Fruit fly (Drosophila melanogaster): Measurements from ENCODE around the gene eIF2D.

dm6 chr3R:29157418-29158398, 6.1 kb upstream of the eIF2D start, which contains the start of gene rdog:
- TF ChIP-seq CG8478 (optimal IDR thresholded peaks at IDR 0.05) (no peak), CTCF (optimal IDR thresholded peaks at IDR 0.05) (no peak)
